Fruit fly (Drosophila melanogaster): ENCODE measurements around the gene CG3176.

CG3176 gene

DNA sequence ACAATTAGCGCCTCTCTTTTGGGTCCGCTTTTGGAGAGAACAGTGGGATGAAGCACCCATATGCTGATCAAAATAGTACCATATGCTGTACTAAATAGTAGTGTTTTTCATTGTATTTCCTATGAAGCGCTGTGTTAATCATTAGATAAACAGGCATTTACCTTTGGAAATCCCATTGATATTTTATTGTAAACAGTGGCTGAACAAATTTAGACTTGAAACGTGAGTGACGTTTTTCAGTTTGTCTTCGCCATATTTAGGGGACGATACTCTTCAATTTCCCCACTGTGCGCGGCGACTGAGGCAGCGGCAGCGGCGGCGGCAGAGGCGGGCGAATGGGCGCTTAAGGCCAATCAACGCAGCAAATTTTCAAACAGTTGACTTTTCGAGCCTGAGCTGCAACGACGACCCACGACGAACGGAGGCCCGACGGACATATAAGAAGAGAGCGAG lies 18.0 kb downstream of the CG3176 start (continued):
- TF ChIP-seq CG8319 (GFP tag; optimal IDR thresholded peaks at IDR 0.05) = peak; percentile 50
- TF ChIP-seq Lpt (GFP tag; optimal IDR thresholded peaks at IDR 0.05) = peak; percentile 70
- peak; percentile 64 for TF ChIP-seq CG6792 (GFP tag; optimal IDR thresholded peaks at IDR 0.05)
- peak; percentile 59 for TF ChIP-seq CG8632 (GFP tag; optimal IDR thresholded peaks at IDR 0.05)
- peak; percentile 90 for TF ChIP-seq fkh (GFP tag; optimal IDR thresholded peaks at IDR 0.05)
- peak; percentile 71; the same call in 1 of the 2 replicates for TF ChIP-seq CG11294 (GFP tag; IDR thresholded peaks at IDR 0.05)
- TF ChIP-seq CG1621 (tag; optimal IDR thresholded peaks at IDR 0.05) = no peak
- TF ChIP-seq CG10669 (GFP tag; optimal IDR thresholded peaks at IDR 0.05) = peak; percentile 74
- TF ChIP-seq pdm3 (GFP tag; optimal IDR thresholded peaks at IDR 0.05) = no peak
- TF ChIP-seq CG32006 (GFP tag; optimal IDR thresholded peaks at IDR 0.05) = peak; percentile 90
- TF ChIP-seq CG7368 (GFP tag; optimal IDR thresholded peaks at IDR 0.05) = peak; percentile 46
- TF ChIP-seq Hr4 (GFP tag; optimal IDR thresholded peaks at IDR 0.05) = peak; percentile 84
- TF ChIP-seq CG11902 (GFP tag; optimal IDR thresholded peaks at IDR 0.05) = peak; percentile 10
- TF ChIP-seq Hr38 (GFP tag; optimal IDR thresholded peaks at IDR 0.05) = no peak
- peak; percentile 62 for TF ChIP-seq fd59A (GFP tag; optimal IDR thresholded peaks at IDR 0.05)
- peak; percentile 70 for TF ChIP-seq Ets21C (GFP tag; optimal IDR thresholded peaks at IDR 0.05)
- peak; percentile 95 for TF ChIP-seq Eip78C (GFP tag)
- TF ChIP-seq eg (GFP tag; IDR thresholded peaks at IDR 0.05) = peak; percentile 80
- TF ChIP-seq vri (GFP tag; optimal IDR thresholded peaks at IDR 0.05) = peak; percentile 65
- TF ChIP-seq Sox14 (GFP tag; optimal IDR thresholded peaks at IDR 0.05) = peak; percentile 79
- peak; percentile 42 for TF ChIP-seq CG11762 (GFP tag; optimal IDR thresholded peaks at IDR 0.05; ENCODE audit: insufficient read depth)
- peak; percentile 74 for TF ChIP-seq dac (GFP tag; optimal IDR thresholded peaks at IDR 0.05)
- no peak for TF ChIP-seq OdsH (GFP tag; optimal IDR thresholded peaks at IDR 0.05)
- peak; percentile 78 for TF ChIP-seq CG8119 (GFP tag; IDR thresholded peaks at IDR 0.05)

DNA sequence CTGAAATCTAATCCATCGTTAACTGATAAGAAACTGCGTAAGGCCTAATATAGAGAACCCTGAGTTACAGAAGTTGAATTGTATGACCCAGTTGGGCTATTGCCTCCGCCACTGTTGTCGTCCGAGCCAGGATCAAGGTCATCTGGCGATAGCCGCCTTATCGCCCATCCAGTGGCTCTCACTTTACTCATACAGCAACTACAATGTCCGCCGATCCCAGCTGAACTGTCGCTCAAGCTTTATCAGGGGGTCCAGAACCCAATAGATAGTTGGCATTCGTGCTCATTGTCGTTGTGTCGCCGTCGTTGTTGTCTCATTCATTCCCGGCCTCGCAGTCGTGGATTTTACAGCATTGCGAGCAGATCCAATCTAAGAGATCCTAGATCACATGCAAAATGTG lies 27.5 kb downstream of the CG3176 start, which contains the start of gene arg:
arg (plus strand) TSS at position 319 of the 400 bp plus-strand sequence.
- TF ChIP-seq CG3919 (GFP tag; optimal IDR thresholded peaks at IDR 0.05) = no peak
- no peak for TF ChIP-seq CG34406 (GFP tag; optimal IDR thresholded peaks at IDR 0.05)
- TF ChIP-seq svp (GFP tag) = peak; percentile 82
- TF ChIP-seq Hr38 (GFP tag; optimal IDR thresholded peaks at IDR 0.05) = no peak
- no peak for TF ChIP-seq CG10631 (GFP tag; optimal IDR thresholded peaks at IDR 0.05)
- no peak for TF ChIP-seq CG3032 (tag; optimal IDR thresholded peaks at IDR 0.05)
- no peak for TF ChIP-seq Ets96B (tag; optimal IDR thresholded peaks at IDR 0.05)
- peak; percentile 55 for TF ChIP-seq dsx (GFP tag; optimal IDR thresholded peaks at IDR 0.05; ENCODE audit: poor library complexity, severe bottlenecking)
- no peak for TF ChIP-seq acj6 (GFP tag; optimal IDR thresholded peaks at IDR 0.05)

DNA sequence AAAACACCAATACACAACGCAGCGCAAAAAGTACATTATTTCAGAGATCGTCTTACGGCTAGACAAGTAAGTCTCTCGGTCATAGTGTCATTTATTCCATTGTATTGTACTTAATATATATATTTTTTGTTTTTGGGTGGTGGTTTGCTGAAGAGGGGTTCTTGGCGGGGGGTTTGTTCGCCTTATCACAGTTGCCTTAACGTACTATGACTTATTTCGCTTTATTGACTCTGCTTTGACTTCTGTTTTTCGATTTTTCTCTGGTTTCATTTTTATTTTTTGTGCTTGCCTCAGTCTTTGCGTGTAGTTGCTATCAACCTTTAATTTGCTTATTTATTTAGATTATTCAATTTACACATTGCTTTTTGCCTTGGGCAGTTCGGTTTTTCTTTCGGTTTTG lies 28.9 kb downstream of the CG3176 start:
- TF ChIP-seq CG8319 (GFP tag; optimal IDR thresholded peaks at IDR 0.05) (no peak), CG3032 (tag; optimal IDR thresholded peaks at IDR 0.05) (no peak), svp (GFP tag) (peak; percentile 94), vri (GFP tag; optimal IDR thresholded peaks at IDR 0.05) (peak; percentile 55), CG8119 (GFP tag; IDR thresholded peaks at IDR 0.05) (no peak), eg (GFP tag; IDR thresholded peaks at IDR 0.05) (no peak), fkh (GFP tag; optimal IDR thresholded peaks at IDR 0.05) (peak; percentile 53), esn (GFP tag; optimal IDR thresholded peaks at IDR 0.05) (no peak)

DNA sequence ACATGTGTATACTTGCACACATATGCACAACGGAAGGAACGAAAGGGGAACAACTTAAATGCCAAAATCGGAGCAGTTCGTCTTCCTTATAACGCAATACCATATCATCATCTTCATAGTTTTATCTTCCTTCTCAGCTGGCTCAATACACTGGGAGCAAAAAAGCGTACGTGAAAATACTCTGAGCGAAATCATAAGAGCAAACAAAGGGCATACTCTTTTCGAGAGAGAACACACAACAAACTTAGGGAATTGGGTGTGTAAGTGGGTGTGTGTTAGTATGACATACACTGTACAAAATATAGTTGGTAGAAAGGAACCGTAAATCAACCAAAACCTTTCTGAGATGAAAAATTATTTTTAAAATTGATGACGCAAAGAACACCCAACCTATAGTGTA lies 30.9 kb downstream of the CG3176 start:
- TF ChIP-seq CG31627 (GFP tag; optimal IDR thresholded peaks at IDR 0.05) (no peak), Eip78C (GFP tag) (peak; percentile 67), svp (GFP tag) (peak; percentile 25)

DNA sequence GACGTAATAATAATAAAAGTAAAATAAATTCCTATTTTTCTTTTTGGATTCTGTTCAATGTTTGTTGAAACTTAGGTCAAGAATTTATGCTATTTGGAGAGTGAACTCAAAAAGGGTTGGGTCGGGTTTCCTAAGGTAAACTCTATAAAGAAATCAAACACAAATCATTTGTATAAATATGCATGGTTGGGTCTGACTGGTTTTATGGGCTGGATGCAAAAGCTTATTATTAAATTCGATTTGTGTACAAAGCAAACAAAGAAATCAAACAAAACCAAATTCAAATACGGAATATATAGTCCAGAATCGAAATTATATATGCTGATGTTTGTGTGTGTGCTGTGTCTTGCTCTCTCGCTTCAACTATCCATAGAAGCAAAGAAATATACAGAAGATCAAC lies 34.0 kb downstream of the CG3176 start:
- TF ChIP-seq Eip78C (GFP tag) (no peak), fkh (GFP tag; optimal IDR thresholded peaks at IDR 0.05) (peak; percentile 49)
